Fruit fly (Drosophila melanogaster) whole organism, wandering third instar larva: Measurements from ENCODE around the gene ben.

ENCODE experiments used
- Abd-B ChIP-seq: fragments of >200 bp; optimal IDR thresholded peaks from 2 replicates; lab custom pipeline; 2017; ENCODE audit warnings: missing biosample characterization, missing genetic modification characterization
- CG32264 ChIP-seq: fragments of 200-800 bp; sonication (Bioruptor generic); optimal IDR thresholded peaks from 2 replicates; lab custom pipeline; 2016; ENCODE audit warnings: missing biosample characterization, missing genetic modification characterization
- CG9705 ChIP-seq: fragments of 200-800 bp; sonication (Bioruptor generic); optimal IDR thresholded peaks from 2 replicates; lab custom pipeline; 2018; ENCODE audit warnings: missing biosample characterization, mild to moderate bottlenecking, missing genetic modification characterization
- CrebA ChIP-seq: fragments of 200-800 bp; sonication (Bioruptor generic); optimal IDR thresholded peaks from 2 replicates; lab custom pipeline; 2016; ENCODE audit warnings: missing biosample characterization, mild to moderate bottlenecking, missing genetic modification characterization, borderline replicate concordance
- Dfd ChIP-seq: fragments of >200 bp; optimal IDR thresholded peaks from 2 replicates; lab custom pipeline; 2017; ENCODE audit warnings: missing biosample characterization, missing genetic modification characterization
- Dif ChIP-seq: fragments of 200-275, 200-300 bp; sonication (Bioruptor generic); optimal IDR thresholded peaks from 2 replicates; lab custom pipeline; 2018; ENCODE audit warnings: missing biosample characterization, missing genetic modification characterization; ENCODE audit not compliant: partially characterized antibody
- GATAd ChIP-seq: sonication (Bioruptor generic); optimal IDR thresholded peaks from 2 replicates; lab custom pipeline; 2016; ENCODE audit warnings: missing biosample characterization, missing genetic modification characterization
- HLH106 ChIP-seq: fragments of 200-800 bp; optimal IDR thresholded peaks from 3 replicates; lab custom pipeline; 2019; ENCODE audit warnings: missing biosample characterization, mild to moderate bottlenecking, missing genetic modification characterization, moderate library complexity
- Hnf4 ChIP-seq: fragments of 200-800 bp; sonication (Bioruptor generic); optimal IDR thresholded peaks from 2 replicates; lab custom pipeline; 2016; ENCODE audit warnings: missing biosample characterization, mild to moderate bottlenecking, missing genetic modification characterization
- Hr78 ChIP-seq: fragments of >200 bp; optimal IDR thresholded peaks from 2 replicates; lab custom pipeline; 2017; ENCODE audit warnings: missing biosample characterization, missing genetic modification characterization
- Hr83 ChIP-seq: fragments of 200-300 bp; sonication (Bioruptor generic); optimal IDR thresholded peaks from 2 replicates; lab custom pipeline; 2016; ENCODE audit warnings: missing biosample characterization, mild to moderate bottlenecking, missing genetic modification characterization, moderate library complexity; ENCODE audit not compliant: poor library complexity, severe bottlenecking
- Jra ChIP-seq: sonication (Bioruptor generic); optimal IDR thresholded peaks from 2 replicates; lab custom pipeline; 2016; ENCODE audit warnings: missing biosample characterization, missing genetic modification characterization
- Mio ChIP-seq: sonication (Bioruptor generic); optimal IDR thresholded peaks from 2 replicates; lab custom pipeline; 2016; ENCODE audit warnings: missing biosample characterization, missing genetic modification characterization
- Myc ChIP-seq: fragments of >200 bp; optimal IDR thresholded peaks from 2 replicates; lab custom pipeline; 2017
- N ChIP-seq: fragments of >200 bp; optimal IDR thresholded peaks from 2 replicates; lab custom pipeline; 2018; ENCODE audit warnings: missing biosample characterization, missing external identifiers, missing genetic modification characterization
- OdsH ChIP-seq: fragments of 200-800 bp; sonication (Bioruptor generic); optimal IDR thresholded peaks from 2 replicates; lab custom pipeline; 2016; ENCODE audit warnings: missing biosample characterization, mild to moderate bottlenecking, missing genetic modification characterization
- Rel ChIP-seq, 2 experiments: fragments of 200-800 bp; sonication (Bioruptor generic) in 1 of 2; optimal IDR thresholded peaks; 2 replicates in 1 of 2; 3 replicates in 1 of 2; lab custom pipeline; 2016 to 2019; ENCODE audit warnings: mild to moderate bottlenecking in 2 of 2, missing biosample characterization in 2 of 2, missing genetic modification characterization in 2 of 2, moderate library complexity in 1 of 2
- Sp1 ChIP-seq: fragments of 200-800 bp; sonication (Bioruptor generic); optimal IDR thresholded peaks from 3 replicates; lab custom pipeline; 2019; ENCODE audit warnings: missing biosample characterization, mild to moderate bottlenecking, missing genetic modification characterization, moderate library complexity
- Vsx2 ChIP-seq: fragments of 200-300, 225-300 bp; sonication (Bioruptor generic); optimal IDR thresholded peaks from 2 replicates; lab custom pipeline; 2018; ENCODE audit warnings: missing biosample characterization, missing genetic modification characterization; ENCODE audit not compliant: partially characterized antibody
- br ChIP-seq: fragments of 200-800 bp; sonication (Bioruptor generic); optimal IDR thresholded peaks from 2 replicates; lab custom pipeline; 2016; ENCODE audit warnings: missing biosample characterization, missing genetic modification characterization
- brk ChIP-seq: fragments of 200-800 bp; sonication (Bioruptor generic); optimal IDR thresholded peaks from 2 replicates; lab custom pipeline; 2016; ENCODE audit warnings: missing biosample characterization, mild to moderate bottlenecking, missing genetic modification characterization
- dl ChIP-seq, 2 experiments: fragments of 175-275, 200-275 bp in 1 of 2; fragments of 200-275 bp in 1 of 2; sonication (Bioruptor generic); optimal IDR thresholded peaks; lab custom pipeline; 2018; ENCODE audit warnings: mild to moderate bottlenecking in 2 of 2, missing biosample characterization in 2 of 2, missing genetic modification characterization in 2 of 2, moderate library complexity in 2 of 2; ENCODE audit not compliant: partially characterized antibody in 2 of 2, insufficient read depth in 1 of 2
- dmrt93B ChIP-seq: fragments of 200-800 bp; sonication (Bioruptor generic); optimal IDR thresholded peaks from 2 replicates; lab custom pipeline; 2018; ENCODE audit warnings: missing biosample characterization, mild to moderate bottlenecking, missing genetic modification characterization
- dsf ChIP-seq: sonication (Bioruptor generic); optimal IDR thresholded peaks from 2 replicates; lab custom pipeline; 2016; ENCODE audit warnings: missing biosample characterization, missing genetic modification characterization, borderline replicate concordance
- ey ChIP-seq: fragments of 200-800 bp; sonication (Bioruptor generic); optimal IDR thresholded peaks from 2 replicates; lab custom pipeline; 2016; ENCODE audit warnings: missing biosample characterization, missing genetic modification characterization
- foxo ChIP-seq, 2 experiments: fragments of 200-800 bp; sonication (Bioruptor generic); optimal IDR thresholded peaks; 2 replicates in 1 of 2; 3 replicates in 1 of 2; lab custom pipeline; 2016 to 2017; ENCODE audit warnings: missing biosample characterization in 2 of 2, missing genetic modification characterization in 2 of 2
- fru ChIP-seq: fragments of 200-800 bp; sonication (Bioruptor generic); optimal IDR thresholded peaks from 3 replicates; lab custom pipeline; 2016; ENCODE audit warnings: missing biosample characterization, mild to moderate bottlenecking, missing genetic modification characterization
- h ChIP-seq: fragments of 200-800 bp; sonication (Bioruptor generic); optimal IDR thresholded peaks from 3 replicates; lab custom pipeline; 2016; ENCODE audit warnings: missing biosample characterization, mild to moderate bottlenecking, missing genetic modification characterization
- jim ChIP-seq: fragments of 175-275, 200-325 bp; sonication (Bioruptor generic); optimal IDR thresholded peaks from 2 replicates; lab custom pipeline; 2016; ENCODE audit warnings: missing biosample characterization, mild to moderate bottlenecking, missing genetic modification characterization
- lola ChIP-seq: fragments of >200 bp; optimal IDR thresholded peaks from 2 replicates; lab custom pipeline; 2017; ENCODE audit warnings: missing biosample characterization, missing genetic modification characterization
- pan ChIP-seq: fragments of >200 bp; optimal IDR thresholded peaks from 2 replicates; lab custom pipeline; 2017
- psq ChIP-seq: fragments of 200-800 bp; sonication (Bioruptor generic); optimal IDR thresholded peaks from 3 replicates; lab custom pipeline; 2017; ENCODE audit warnings: missing biosample characterization, mild to moderate bottlenecking, missing genetic modification characterization, moderate library complexity
- rgr ChIP-seq: fragments of 200-800 bp; sonication (Bioruptor generic); optimal IDR thresholded peaks from 3 replicates; lab custom pipeline; 2016; ENCODE audit warnings: missing biosample characterization, mild to moderate bottlenecking, missing genetic modification characterization
- sage ChIP-seq: fragments of 200-800 bp; sonication (Bioruptor generic); optimal IDR thresholded peaks from 2 replicates; lab custom pipeline; 2016; ENCODE audit warnings: missing biosample characterization, mild to moderate bottlenecking, missing genetic modification characterization
- sv ChIP-seq: fragments of 200-800 bp; sonication (Bioruptor generic); optimal IDR thresholded peaks from 3 replicates; lab custom pipeline; 2016; ENCODE audit warnings: missing biosample characterization, missing genetic modification characterization
- tai ChIP-seq: sonication (Bioruptor generic); optimal IDR thresholded peaks from 2 replicates; lab custom pipeline; 2016; ENCODE audit warnings: missing biosample characterization, missing genetic modification characterization
- usp ChIP-seq: fragments of >200 bp; optimal IDR thresholded peaks from 2 replicates; lab custom pipeline; 2017; ENCODE audit warnings: missing biosample characterization, missing genetic modification characterization

ben gene

dm6 chrX:13948805-13949361 is 47.3 kb upstream of the ben start:
- no peak for TF ChIP-seq sage (GFP tag; lab: Kevin White, UChicago)
- no peak for TF ChIP-seq tai
- no peak for TF ChIP-seq GATAd (GFP tag; lab: Kevin White, UChicago)
- TF ChIP-seq sv (GFP tag; lab: Kevin White, UChicago): no peak
- no peak for TF ChIP-seq jim (GFP tag; lab: Kevin White, UChicago)
- no peak for TF ChIP-seq Dif (GFP tag; lab: Kevin White, UChicago)
- TF ChIP-seq Rel (GFP tag; optimal IDR thresholded peaks at IDR 0.05; lab: Kevin White, UChicago): no peak
- TF ChIP-seq Rel (tag; optimal IDR thresholded peaks at IDR 0.05; lab: Kevin White, UChicago): no peak
- TF ChIP-seq ey: no peak
- no peak for TF ChIP-seq br (GFP tag; lab: Kevin White, UChicago)
- TF ChIP-seq pan (lab: Kevin White, UChicago): no peak
- no peak for TF ChIP-seq CG32264 (GFP tag; lab: Kevin White, UChicago)
- no peak for TF ChIP-seq brk
- TF ChIP-seq HLH106 (tag; lab: Kevin White, UChicago): no peak
- no peak for TF ChIP-seq Hnf4 (GFP tag; lab: Kevin White, UChicago)
- TF ChIP-seq Myc (lab: Kevin White, UChicago): no peak
- TF ChIP-seq dl (GFP tag; optimal IDR thresholded peaks at IDR 0.05; lab: Kevin White, UChicago; ENCODE audit: insufficient read depth in 1 of 2, partially characterized antibody in 2 of 2): no peak
- TF ChIP-seq CG9705 (GFP tag; lab: Kevin White, UChicago): no peak
- no peak for TF ChIP-seq Mio (GFP tag; lab: Kevin White, UChicago)
- TF ChIP-seq Hr83 (GFP tag; lab: Kevin White, UChicago): no peak
- TF ChIP-seq dsf (GFP tag; lab: Kevin White, UChicago): no peak
- TF ChIP-seq rgr: no peak
- TF ChIP-seq usp (GFP tag; lab: Kevin White, UChicago): no peak
- peak; percentile 72 for TF ChIP-seq psq (GFP tag; lab: Kevin White, UChicago)
- no peak for TF ChIP-seq Dfd (GFP tag; lab: Kevin White, UChicago)
- no peak for TF ChIP-seq lola (GFP tag; lab: Kevin White, UChicago)
- peak; percentile 68 for TF ChIP-seq fru (GFP tag; lab: Kevin White, UChicago)
- no peak for TF ChIP-seq Abd-B (GFP tag; lab: Kevin White, UChicago)
- no peak for TF ChIP-seq foxo (GFP tag; optimal IDR thresholded peaks at IDR 0.05; lab: Kevin White, UChicago)
- TF ChIP-seq CrebA (GFP tag; lab: Kevin White, UChicago): peak; percentile 1
- peak; percentile 16 for TF ChIP-seq Sp1 (GFP tag; lab: Kevin White, UChicago)
- TF ChIP-seq h (GFP tag; lab: Kevin White, UChicago): no peak
- no peak for TF ChIP-seq Hr78 (GFP tag; lab: Kevin White, UChicago)
- no peak for TF ChIP-seq Jra (GFP tag; lab: Kevin White, UChicago)
- no peak for TF ChIP-seq dmrt93B (GFP tag; lab: Kevin White, UChicago)
- no peak for TF ChIP-seq N
- TF ChIP-seq Vsx2 (GFP tag; lab: Kevin White, UChicago): peak; percentile 18

- TF ChIP-seq fru (GFP tag; lab: Kevin White, UChicago): no peak
- no peak for TF ChIP-seq Jra (GFP tag; lab: Kevin White, UChicago)
- TF ChIP-seq psq (GFP tag; lab: Kevin White, UChicago): no peak
- no peak for TF ChIP-seq sv (GFP tag; lab: Kevin White, UChicago)
- no peak for TF ChIP-seq GATAd (GFP tag; lab: Kevin White, UChicago)
- TF ChIP-seq HLH106 (tag; lab: Kevin White, UChicago): peak; percentile 33
- no peak for TF ChIP-seq Dif (GFP tag; lab: Kevin White, UChicago)
- no peak for TF ChIP-seq N
- no peak for TF ChIP-seq tai
- TF ChIP-seq brk: no peak
- no peak for TF ChIP-seq dmrt93B (GFP tag; lab: Kevin White, UChicago)
- no peak for TF ChIP-seq ey
- no peak for TF ChIP-seq Abd-B (GFP tag; lab: Kevin White, UChicago)
- no peak for TF ChIP-seq Vsx2 (GFP tag; lab: Kevin White, UChicago)
- TF ChIP-seq Myc (lab: Kevin White, UChicago): no peak
- TF ChIP-seq Hr83 (GFP tag; lab: Kevin White, UChicago): no peak
- TF ChIP-seq CG9705 (GFP tag; lab: Kevin White, UChicago): no peak
- TF ChIP-seq Hr78 (GFP tag; lab: Kevin White, UChicago): no peak
- peak; percentile 21 for TF ChIP-seq Sp1 (GFP tag; lab: Kevin White, UChicago)
- TF ChIP-seq foxo (GFP tag; optimal IDR thresholded peaks at IDR 0.05; lab: Kevin White, UChicago): peak in 1 of 2 experiments; percentile 25
- no peak for TF ChIP-seq pan (lab: Kevin White, UChicago)
- no peak for TF ChIP-seq OdsH
- no peak for TF ChIP-seq rgr
- TF ChIP-seq Hnf4 (GFP tag; lab: Kevin White, UChicago): no peak
- no peak for TF ChIP-seq CG32264 (GFP tag; lab: Kevin White, UChicago)
- no peak for TF ChIP-seq usp (GFP tag; lab: Kevin White, UChicago)
- no peak for TF ChIP-seq Mio (GFP tag; lab: Kevin White, UChicago)
- TF ChIP-seq h (GFP tag; lab: Kevin White, UChicago): peak; percentile 31
- no peak for TF ChIP-seq lola (GFP tag; lab: Kevin White, UChicago)
- no peak for TF ChIP-seq dl (GFP tag; optimal IDR thresholded peaks at IDR 0.05; lab: Kevin White, UChicago; ENCODE audit: insufficient read depth in 1 of 2, partially characterized antibody in 2 of 2)
- TF ChIP-seq CrebA (GFP tag; lab: Kevin White, UChicago): no peak
Measured at dm6 chrX:13951403-13951802, 44.7 kb upstream of the ben start.
